Fruit fly (Drosophila melanogaster): ENCODE measurements around the gene BBS8.

BBS8 gene

DNA sequence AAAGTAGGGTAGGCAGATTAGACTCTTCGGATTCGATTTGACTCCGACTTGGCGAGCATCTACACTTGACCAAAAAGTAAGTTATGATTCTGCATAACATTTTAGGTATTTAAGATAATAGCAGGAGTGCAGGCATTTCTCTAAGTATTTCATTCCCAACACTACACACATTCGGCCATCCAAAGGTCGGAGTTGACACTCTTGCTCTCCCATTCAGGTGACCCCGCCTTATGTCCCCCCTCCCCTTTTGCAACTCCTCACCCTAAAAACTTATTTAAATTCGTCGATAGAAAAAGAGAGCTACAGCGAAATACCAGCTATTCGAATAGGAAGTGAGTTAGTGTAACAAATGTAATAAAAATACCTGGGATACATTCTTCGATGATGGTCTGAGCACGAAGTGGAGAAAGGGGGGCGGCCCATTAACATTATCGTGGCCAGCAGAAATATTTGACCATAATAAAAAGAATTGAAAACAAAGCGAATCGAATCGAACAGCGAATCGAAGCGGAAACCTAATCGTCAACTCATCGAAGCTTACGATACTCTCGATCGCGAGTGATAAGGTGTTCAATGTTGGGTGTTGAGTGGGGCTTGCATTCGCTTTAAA lies 5.8 kb downstream of the BBS8 start:
- TF ChIP-seq Hr78 (GFP tag; optimal IDR thresholded peaks at IDR 0.05) = peak in 1 of 2 experiments; percentile 81
- TF ChIP-seq CG2875 (GFP tag; optimal IDR thresholded peaks at IDR 0.05) = no peak
- TF ChIP-seq chinmo (GFP tag; IDR thresholded peaks at IDR 0.05; ENCODE audit: partially characterized antibody) = 0 out of 4 replicates have a peak, but pooled peaks have one; percentile 18
- TF ChIP-seq ttk (GFP tag; IDR thresholded peaks at IDR 0.05) = 0 out of 2 replicates have a peak, but pooled peaks have one; percentile 23
- peak; percentile 90 for TF ChIP-seq sd (tag; optimal IDR thresholded peaks at IDR 0.05)

DNA sequence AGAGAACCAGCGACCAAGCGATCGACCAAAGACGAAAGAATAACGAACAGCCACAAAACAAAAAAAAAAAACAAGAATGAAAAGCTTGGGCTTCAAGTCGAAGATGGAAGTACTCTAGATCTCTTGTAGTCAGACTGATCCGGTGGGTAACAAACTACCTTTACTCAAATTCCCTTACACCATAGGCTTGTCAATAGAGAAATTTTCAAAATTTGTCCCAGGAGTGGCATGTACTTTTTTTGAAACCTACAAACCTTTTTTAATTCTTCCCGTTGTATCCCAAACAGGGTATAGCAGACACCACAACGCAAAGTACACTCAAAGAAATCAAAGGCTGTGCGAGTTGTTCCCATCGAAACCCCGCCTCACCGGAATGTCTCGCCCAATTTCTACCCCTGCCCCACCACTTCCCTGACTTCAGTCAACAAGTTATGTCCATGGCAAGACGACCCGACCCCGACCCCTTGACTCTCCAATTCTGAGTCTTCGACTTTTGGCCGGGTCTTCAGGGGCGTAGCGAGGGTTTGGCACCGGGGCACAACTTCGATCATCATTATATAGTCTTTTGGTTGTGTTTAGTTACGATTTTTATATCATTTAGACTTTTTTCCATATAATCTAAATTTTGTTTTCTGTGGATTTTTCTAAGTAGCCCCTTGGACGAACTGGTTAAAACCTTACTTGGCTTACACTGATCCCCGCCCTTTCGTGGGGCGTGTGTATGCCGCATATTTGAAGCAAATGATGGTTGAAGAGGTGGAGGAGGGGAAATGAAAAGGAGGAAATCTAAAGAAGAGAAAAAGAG lies 7.2 kb downstream of the BBS8 start:
- peak; percentile 38 for TF ChIP-seq ems (GFP tag; optimal IDR thresholded peaks at IDR 0.05)
- peak; percentile 71 for TF ChIP-seq CG16815 (GFP tag; optimal IDR thresholded peaks at IDR 0.05)
- TF ChIP-seq MBD-R2 (GFP tag; IDR thresholded peaks at IDR 0.05) = 0 out of 2 replicates have a peak, but pooled peaks have one; percentile 12
- no peak for TF ChIP-seq toy (GFP tag; IDR thresholded peaks at IDR 0.05)
- TF ChIP-seq kni (GFP tag; optimal IDR thresholded peaks at IDR 0.05) = peak; percentile 62
- TF ChIP-seq CkIIα-i1 (GFP tag; IDR thresholded peaks at IDR 0.05) = no peak
- TF ChIP-seq ci (GFP tag; IDR thresholded peaks at IDR 0.05) = peak; percentile 49; the same call in 1 of the 3 replicates
- peak; percentile 39 for TF ChIP-seq Usf (GFP tag; optimal IDR thresholded peaks at IDR 0.05)
- no peak for TF ChIP-seq maf-S (GFP tag; optimal IDR thresholded peaks at IDR 0.05)
- peak; percentile 86 for TF ChIP-seq crol (GFP tag; IDR thresholded peaks at IDR 0.05)
- TF ChIP-seq Asciz (GFP tag; optimal IDR thresholded peaks at IDR 0.05) = no peak
- TF ChIP-seq tgo (GFP tag; IDR thresholded peaks at IDR 0.05) = peak; percentile 30; the same call in 1 of the 3 replicates
- no peak for TF ChIP-seq B-H2 (GFP tag; optimal IDR thresholded peaks at IDR 0.05)
- TF ChIP-seq bsh (GFP tag; optimal IDR thresholded peaks at IDR 0.05) = peak; percentile 71 to 73
- no peak for TF ChIP-seq Rx (GFP tag; IDR thresholded peaks at IDR 0.05)
- TF ChIP-seq CG6654 (GFP tag; optimal IDR thresholded peaks at IDR 0.05) = no peak
- TF ChIP-seq cato (GFP tag; optimal IDR thresholded peaks at IDR 0.05; ENCODE audit: borderline replicate concordance) = no peak
- TF ChIP-seq Jarid2 (GFP tag; optimal IDR thresholded peaks at IDR 0.05) = no peak
- no peak for TF ChIP-seq ac (GFP tag; optimal IDR thresholded peaks at IDR 0.05)
- TF ChIP-seq CG3163 (GFP tag; optimal IDR thresholded peaks at IDR 0.05) = no peak
- TF ChIP-seq Elba2 (GFP tag; optimal IDR thresholded peaks at IDR 0.05) = no peak
- TF ChIP-seq hb (GFP tag; IDR thresholded peaks at IDR 0.05; ENCODE audit: partially characterized antibody) = no peak
- no peak for TF ChIP-seq CG3065 (GFP tag; optimal IDR thresholded peaks at IDR 0.05)
- no peak for TF ChIP-seq salm (tag; optimal IDR thresholded peaks at IDR 0.05)
- peak; percentile 55 for TF ChIP-seq rib (GFP tag; IDR thresholded peaks at IDR 0.05)
- TF ChIP-seq sd (tag; optimal IDR thresholded peaks at IDR 0.05) = peak; percentile 58
- TF ChIP-seq CG3407 (GFP tag; optimal IDR thresholded peaks at IDR 0.05) = peak; percentile 2
- no peak for TF ChIP-seq CG6175 (GFP tag; IDR thresholded peaks at IDR 0.05)
- TF ChIP-seq Doc2 (GFP tag; IDR thresholded peaks at IDR 0.05) = no peak
- peak; percentile 9 for TF ChIP-seq dm (GFP tag; optimal IDR thresholded peaks at IDR 0.05)
- TF ChIP-seq al (GFP tag; IDR thresholded peaks at IDR 0.05) = peak; percentile 44
- TF ChIP-seq da (GFP tag; optimal IDR thresholded peaks at IDR 0.05) = no peak
- TF ChIP-seq CG4617 (GFP tag; optimal IDR thresholded peaks at IDR 0.05; ENCODE audit: borderline replicate concordance) = no peak
- no peak for TF ChIP-seq CG14441 (GFP tag; IDR thresholded peaks at IDR 0.05)
- TF ChIP-seq pb (GFP tag; optimal IDR thresholded peaks at IDR 0.05) = peak; percentile 33
- no peak for TF ChIP-seq kah (GFP tag; optimal IDR thresholded peaks at IDR 0.05)
- TF ChIP-seq crc (GFP tag; optimal IDR thresholded peaks at IDR 0.05) = peak; percentile 23
- TF ChIP-seq gt (GFP tag; IDR thresholded peaks at IDR 0.05) = 0 out of 2 replicates have a peak, but pooled peaks have one; percentile 23
- no peak for TF ChIP-seq twi (tag; optimal IDR thresholded peaks at IDR 0.05)
- TF ChIP-seq zf30C (GFP tag; optimal IDR thresholded peaks at IDR 0.05) = peak; percentile 61
- TF ChIP-seq HLH3B (GFP tag; IDR thresholded peaks at IDR 0.05) = peak; percentile 37; the same call in 1 of the 2 replicates
- no peak for TF ChIP-seq CG14014 (GFP tag; IDR thresholded peaks at IDR 0.05)
- no peak for TF ChIP-seq usp (GFP tag; optimal IDR thresholded peaks at IDR 0.05)
